Worm (Caenorhabditis elegans): ENCODE results near the gene glt-6.

glt-6 gene

ce11 chrIV:7487554-7488456, 15.6 kb upstream of the glt-6 start, which contains the start of the genes his-60 and his-59:
Gene his-60 (minus strand): TSS chrIV:7487992.
Gene his-59 (plus strand): TSS chrIV:7488249.
- no peak for TF ChIP-seq unc-62 (GFP tag; optimal IDR thresholded peaks at IDR 0.05)

DNA sequence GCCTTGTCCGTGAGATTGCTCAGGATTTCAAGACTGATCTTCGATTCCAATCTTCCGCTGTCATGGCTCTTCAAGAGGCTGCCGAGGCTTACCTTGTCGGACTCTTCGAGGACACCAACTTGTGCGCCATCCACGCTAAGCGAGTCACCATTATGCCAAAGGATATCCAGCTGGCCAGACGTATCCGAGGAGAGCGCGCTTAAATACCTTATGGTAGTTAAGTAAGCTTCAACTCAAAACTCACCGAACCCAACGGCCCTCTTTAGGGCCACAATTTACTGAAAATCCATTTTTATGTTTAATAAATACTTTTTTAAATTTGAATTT, 15.0 kb upstream of the glt-6 start:
- TF ChIP-seq unc-62 (GFP tag; optimal IDR thresholded peaks at IDR 0.05): no peak

DNA sequence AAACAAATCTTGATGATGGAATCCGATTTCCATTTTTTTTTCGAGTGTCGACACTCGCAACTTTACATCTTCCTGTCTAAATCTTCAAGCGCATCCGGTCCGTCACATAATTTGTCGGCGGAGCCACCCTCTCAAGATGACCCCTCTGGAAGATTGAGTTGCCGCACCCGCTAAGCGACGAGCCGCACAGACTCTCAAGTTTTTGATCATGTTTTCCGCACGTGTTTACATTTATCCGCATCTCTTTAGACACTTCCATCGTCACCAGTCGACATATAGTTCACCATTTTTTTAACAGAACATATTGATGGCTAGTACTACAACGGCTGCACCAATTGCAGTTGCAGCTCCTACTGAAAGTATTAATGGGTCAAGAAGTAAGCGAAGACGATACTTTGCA, 12.0 kb upstream of the glt-6 start, which contains the start of gene F55G1.1:
F55G1.1 (plus strand) TSS at position 301 of the 400 bp plus-strand sequence.
- no peak for TF ChIP-seq unc-62 (GFP tag; optimal IDR thresholded peaks at IDR 0.05)

DNA sequence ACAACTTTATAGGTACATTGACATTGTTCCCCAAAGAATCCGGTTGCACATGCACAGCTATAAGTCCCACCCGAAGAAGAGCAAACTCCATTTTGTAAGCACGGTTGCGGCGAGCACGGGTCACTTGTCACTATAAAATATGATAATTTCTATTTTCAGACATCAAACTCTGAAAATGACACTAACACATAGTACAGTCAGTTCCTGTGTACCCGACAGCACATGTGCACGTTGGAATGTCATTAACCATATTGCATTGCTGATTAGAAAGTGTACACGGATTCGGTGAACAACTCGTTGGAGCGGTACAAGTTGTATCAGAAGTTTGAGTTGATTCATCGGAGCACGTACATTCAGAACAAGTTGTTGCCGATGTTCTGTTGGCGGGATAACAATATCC, 6.2 kb upstream of the glt-6 start:
- no peak for TF ChIP-seq unc-62 (GFP tag; optimal IDR thresholded peaks at IDR 0.05)

ce11 chrIV:7497750-7498149, 5.7 kb upstream of the glt-6 start, which contains the start of gene egas-4:
Gene egas-4 (minus strand): TSS chrIV:7497850.
- no peak for TF ChIP-seq unc-62 (GFP tag; optimal IDR thresholded peaks at IDR 0.05)

DNA sequence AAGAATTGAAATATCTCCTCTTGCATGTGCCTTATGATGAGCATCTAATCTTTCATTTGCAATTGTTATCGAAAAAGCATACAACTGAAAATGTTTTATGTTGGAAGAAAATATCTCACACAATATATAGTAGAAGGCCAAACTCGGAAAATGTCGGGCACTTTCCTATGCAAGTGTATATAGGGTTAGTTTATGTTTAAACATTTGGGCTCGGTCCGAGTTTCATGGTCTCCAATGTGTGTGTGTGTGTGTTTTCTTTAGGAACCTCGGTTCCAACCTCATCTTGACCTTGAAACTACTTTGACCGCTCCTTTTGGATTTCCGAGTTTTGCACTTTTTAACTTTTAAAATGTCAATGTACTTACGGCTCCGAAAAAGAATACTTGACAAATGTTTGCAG, 4.1 kb upstream of the glt-6 start:
- TF ChIP-seq unc-62 (GFP tag; optimal IDR thresholded peaks at IDR 0.05): no peak

DNA sequence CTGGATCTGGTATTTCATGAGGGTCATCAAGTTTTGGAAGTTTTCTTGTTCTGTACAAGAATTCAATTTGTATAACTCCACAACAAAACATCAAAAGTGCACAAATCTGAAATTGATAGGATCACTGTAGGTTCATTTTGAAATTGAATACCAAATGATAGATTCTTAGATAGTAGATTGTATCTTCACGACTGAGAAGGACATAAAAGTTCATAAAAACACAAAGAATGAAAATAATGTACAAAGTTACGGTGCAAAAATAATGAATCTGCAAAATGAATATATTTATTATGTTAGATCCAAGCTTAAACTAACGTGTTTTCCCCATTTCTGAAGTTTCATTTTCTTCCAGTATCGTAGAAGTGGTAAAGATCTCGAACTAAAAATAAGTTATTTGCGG, 2.5 kb upstream of the glt-6 start:
- TF ChIP-seq unc-62 (GFP tag; optimal IDR thresholded peaks at IDR 0.05): no peak

DNA sequence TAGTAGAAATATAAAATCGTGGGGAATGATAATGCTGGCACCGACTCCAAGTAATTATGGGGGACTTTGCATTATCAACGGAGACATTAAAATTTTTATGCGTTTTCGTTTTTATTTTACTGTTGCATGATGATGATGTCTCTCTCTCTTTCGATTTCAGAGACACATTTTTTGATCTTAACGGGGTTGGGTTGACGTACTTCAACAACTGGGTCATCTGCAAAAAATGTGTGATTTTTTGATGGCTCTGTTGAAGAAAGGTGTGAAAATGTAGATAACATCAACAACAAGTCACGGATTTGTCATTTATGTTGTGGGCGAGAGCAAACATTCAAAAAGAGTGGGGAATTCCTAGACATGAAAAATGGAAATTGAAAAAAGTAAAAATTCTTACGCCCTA, 2.1 kb upstream of the glt-6 start, which contains the start of gene F55G1.15:
F55G1.15 (minus strand) TSS at position 101 of the 400 bp plus-strand sequence.
- TF ChIP-seq unc-62 (GFP tag; optimal IDR thresholded peaks at IDR 0.05): no peak

ce11 chrIV:7505866-7506488, 2.6 kb downstream of the glt-6 start:
- no peak for TF ChIP-seq unc-62 (GFP tag; optimal IDR thresholded peaks at IDR 0.05)

ce11 chrIV:7506711-7507110, 3.3 kb downstream of the glt-6 start:
- no peak for TF ChIP-seq unc-62 (GFP tag; optimal IDR thresholded peaks at IDR 0.05)

- TF ChIP-seq unc-62 (GFP tag; optimal IDR thresholded peaks at IDR 0.05): no peak
These were observed 3.9 kb downstream of the glt-6 start for ce11 chrIV:7507305-7507704.

ce11 chrIV:7507841-7508509, 4.6 kb downstream of the glt-6 start, which contains the start of the genes vdac-1 and R05G6.5:
Gene vdac-1 (minus strand): TSS chrIV:7507891.
Gene R05G6.5 (plus strand): TSS chrIV:7508367.
- TF ChIP-seq unc-62 (GFP tag; optimal IDR thresholded peaks at IDR 0.05): no peak

ce11 chrIV:7508850-7509249, 5.4 kb downstream of the glt-6 start:
- TF ChIP-seq unc-62 (GFP tag; optimal IDR thresholded peaks at IDR 0.05): no peak

ce11 chrIV:7510829-7511228, 7.4 kb downstream of the glt-6 start:
- TF ChIP-seq unc-62 (GFP tag; optimal IDR thresholded peaks at IDR 0.05): no peak

DNA sequence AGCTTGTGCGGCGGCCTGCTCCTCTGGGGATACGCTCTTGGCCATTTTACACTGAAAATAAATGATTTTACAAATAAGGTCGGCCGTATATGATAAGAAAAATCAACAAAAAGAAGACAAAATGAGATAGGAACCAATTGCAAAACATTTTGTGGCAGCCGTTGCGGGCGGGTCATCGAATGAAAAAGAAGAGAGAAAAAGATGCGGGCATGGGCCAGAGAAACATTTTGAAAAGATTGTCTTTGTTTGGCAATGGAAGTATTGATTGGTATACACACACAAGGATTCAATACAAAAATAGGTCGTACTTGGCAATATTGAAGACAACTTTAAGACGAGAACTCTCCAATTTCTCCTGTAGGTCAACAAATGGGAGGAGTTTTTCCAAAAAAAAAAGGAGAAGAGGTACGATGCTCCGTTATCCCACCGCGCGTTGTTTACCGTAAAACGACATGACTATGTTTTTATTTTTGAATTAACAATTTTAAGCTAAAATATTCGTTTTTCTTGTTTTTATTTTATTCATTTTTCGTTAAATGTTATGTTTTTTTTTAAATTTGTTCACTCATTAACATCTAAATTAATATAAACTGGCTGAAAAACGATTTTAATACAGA, 9.3 kb downstream of the glt-6 start, which contains the start of the genes plc-4 and R05G6.4:
plc-4 (minus strand) TSS at position 51 of the 617 bp plus-strand sequence.
R05G6.4 (plus strand) TSS at position 617 of the 617 bp plus-strand sequence.
- TF ChIP-seq unc-62 (GFP tag; optimal IDR thresholded peaks at IDR 0.05): no peak

DNA sequence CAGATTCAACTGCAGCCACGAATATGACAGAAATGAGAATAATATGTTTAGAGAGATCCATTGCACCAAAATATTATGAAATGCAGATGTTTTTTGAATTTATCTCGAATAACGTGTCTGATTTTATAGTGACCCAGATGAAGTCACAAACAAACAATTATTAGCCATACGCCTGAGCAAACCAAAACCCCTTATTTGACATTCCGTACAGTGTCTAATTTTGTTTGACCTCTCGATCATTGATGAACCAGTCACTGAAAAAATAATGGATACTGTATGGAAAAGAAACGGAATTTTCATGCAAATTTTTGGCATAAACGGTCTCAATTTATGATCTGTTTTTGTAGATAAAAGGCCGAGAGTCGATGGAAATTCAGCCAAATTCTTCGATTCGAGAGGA, 12.7 kb downstream of the glt-6 start, which contains the start of the genes R05G6.9 and R05G6.3:
R05G6.9 (minus strand) TSS at position 101 of the 400 bp plus-strand sequence.
R05G6.3 (plus strand) TSS at position 386 of the 400 bp plus-strand sequence.
- TF ChIP-seq unc-62 (GFP tag; optimal IDR thresholded peaks at IDR 0.05): no peak
